Worm (Caenorhabditis elegans): ENCODE data around the gene slc-36.5.

The slc-36.5 gene

DNA sequence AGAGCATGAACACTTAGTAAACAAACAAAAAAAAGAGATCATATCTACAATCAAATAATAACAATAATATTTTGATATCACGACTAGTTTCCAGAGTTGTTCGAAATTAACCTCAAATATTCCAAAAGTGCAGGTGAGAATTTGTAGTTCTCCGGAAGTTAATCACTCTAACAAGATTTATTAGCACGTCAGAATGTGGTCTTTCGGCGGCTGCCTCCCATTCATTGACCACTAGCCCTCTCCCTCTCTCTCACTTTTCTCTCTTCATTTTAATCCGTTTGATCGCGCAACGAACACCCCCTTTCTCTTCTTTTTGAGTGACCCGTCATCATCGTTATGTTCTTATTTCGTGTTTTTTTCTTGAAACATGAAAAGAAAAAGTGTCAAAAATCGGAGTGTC, 51.1 kb downstream of the slc-36.5 start:
- TF ChIP-seq lin-15B (tag; optimal IDR thresholded peaks at IDR 0.05) (no peak), egl-5 (tag; optimal IDR thresholded peaks at IDR 0.05) (peak; percentile 45), nhr-23 (tag; optimal IDR thresholded peaks at IDR 0.05) (peak; percentile 53), elt-1 (tag; optimal IDR thresholded peaks at IDR 0.05) (no peak), sea-2 (GFP tag; optimal IDR thresholded peaks at IDR 0.05) (no peak), fkh-10 (GFP tag; optimal IDR thresholded peaks at IDR 0.05) (no peak), lin-39 (tag; optimal IDR thresholded peaks at IDR 0.05) (peak; percentile 63), nhr-25 (tag; optimal IDR thresholded peaks at IDR 0.05) (peak; percentile 38), nhr-237 (tag; optimal IDR thresholded peaks at IDR 0.05) (no peak), zag-1 (tag; optimal IDR thresholded peaks at IDR 0.05) (no peak), pha-4 (tag; optimal IDR thresholded peaks at IDR 0.05) (no peak), ceh-9 (tag; optimal IDR thresholded peaks at IDR 0.05) (no peak), fkh-2 (tag; optimal IDR thresholded peaks at IDR 0.05) (no peak), unc-62 (GFP tag; optimal IDR thresholded peaks at IDR 0.05) (peak; percentile 91), mdl-1 (tag; optimal IDR thresholded peaks at IDR 0.05) (no peak), nfya-1 (tag; optimal IDR thresholded peaks at IDR 0.05; ENCODE audit: insufficient read depth) (peak; percentile 27), elt-2 (tag; optimal IDR thresholded peaks at IDR 0.05) (no peak), nhr-43 (tag; optimal IDR thresholded peaks at IDR 0.05; ENCODE audit: poor library complexity, severe bottlenecking) (peak; percentile 63)

- no peak for TF ChIP-seq ceh-82 (tag; optimal IDR thresholded peaks at IDR 0.05)
- TF ChIP-seq sea-2 (GFP tag; optimal IDR thresholded peaks at IDR 0.05): no peak
- TF ChIP-seq nhr-77 (tag; optimal IDR thresholded peaks at IDR 0.05): no peak
- no peak for TF ChIP-seq nhr-23 (tag; optimal IDR thresholded peaks at IDR 0.05)
- no peak for TF ChIP-seq eor-1 (tag; optimal IDR thresholded peaks at IDR 0.05)
- TF ChIP-seq elt-3 (tag; optimal IDR thresholded peaks at IDR 0.05): no peak
- no peak for TF ChIP-seq egl-5 (tag; optimal IDR thresholded peaks at IDR 0.05)
- no peak for TF ChIP-seq ceh-9 (tag; optimal IDR thresholded peaks at IDR 0.05)
- TF ChIP-seq daf-12 (tag; optimal IDR thresholded peaks at IDR 0.05): no peak
- no peak for TF ChIP-seq nhr-67 (tag; optimal IDR thresholded peaks at IDR 0.05)
- no peak for TF ChIP-seq lin-15B (tag; optimal IDR thresholded peaks at IDR 0.05)
- TF ChIP-seq jun-1 (tag; optimal IDR thresholded peaks at IDR 0.05): no peak
- no peak for TF ChIP-seq fkh-2 (tag; optimal IDR thresholded peaks at IDR 0.05)
- peak; percentile 79 for TF ChIP-seq pqm-1 (tag; optimal IDR thresholded peaks at IDR 0.05)
- no peak for TF ChIP-seq pha-4 (tag; optimal IDR thresholded peaks at IDR 0.05)
- TF ChIP-seq elt-1 (tag; optimal IDR thresholded peaks at IDR 0.05): no peak
- TF ChIP-seq mml-1 (tag; optimal IDR thresholded peaks at IDR 0.05): no peak
- peak; percentile 87 for TF ChIP-seq elt-2 (tag; optimal IDR thresholded peaks at IDR 0.05)
- TF ChIP-seq ceh-28 (tag; optimal IDR thresholded peaks at IDR 0.05): no peak
- TF ChIP-seq mdl-1 (tag; optimal IDR thresholded peaks at IDR 0.05): no peak
- no peak for TF ChIP-seq aly-2 (tag; optimal IDR thresholded peaks at IDR 0.05)
- no peak for TF ChIP-seq nhr-11 (tag; optimal IDR thresholded peaks at IDR 0.05)
- no peak for TF ChIP-seq unc-39 (tag; optimal IDR thresholded peaks at IDR 0.05)
- peak; percentile 12 for TF ChIP-seq nhr-25 (tag; optimal IDR thresholded peaks at IDR 0.05)
- no peak for TF ChIP-seq hmg-11 (tag; optimal IDR thresholded peaks at IDR 0.05)
- no peak for TF ChIP-seq nhr-28 (tag; optimal IDR thresholded peaks at IDR 0.05)
- no peak for TF ChIP-seq fos-1 (tag; optimal IDR thresholded peaks at IDR 0.05)
- TF ChIP-seq unc-62 (GFP tag; optimal IDR thresholded peaks at IDR 0.05): peak; percentile 69
These were observed 52.3 kb downstream of the slc-36.5 start for ce11 chrII:6824524-6824923.

DNA sequence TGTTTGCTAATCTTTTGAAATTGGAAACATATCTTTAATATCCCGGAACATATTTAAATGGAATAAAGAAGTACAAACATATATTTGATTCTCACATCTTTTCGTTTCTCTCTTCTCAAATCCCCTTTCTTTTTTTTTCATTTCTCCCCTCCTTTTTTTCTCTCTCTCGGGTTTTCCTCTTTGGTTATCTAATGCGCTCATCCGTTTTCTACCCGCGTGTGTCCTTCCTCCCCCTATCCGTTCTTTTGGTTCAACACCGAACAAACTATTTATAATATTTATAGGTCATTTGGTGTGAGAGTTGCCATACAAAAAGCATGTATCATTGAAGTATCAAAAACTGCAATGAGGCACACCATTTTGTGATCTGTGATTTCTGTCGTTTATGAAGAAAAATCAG, 52.9 kb downstream of the slc-36.5 start:
- TF ChIP-seq snpc-4 (tag; optimal IDR thresholded peaks at IDR 0.05): peak; percentile 33
- TF ChIP-seq nhr-25 (tag; optimal IDR thresholded peaks at IDR 0.05): peak; percentile 20
- TF ChIP-seq unc-62 (GFP tag; optimal IDR thresholded peaks at IDR 0.05): peak; percentile 51
- peak; percentile 36 for TF ChIP-seq lin-39 (tag; optimal IDR thresholded peaks at IDR 0.05)
- TF ChIP-seq nfya-1 (tag; optimal IDR thresholded peaks at IDR 0.05; ENCODE audit: insufficient read depth): peak; percentile 48
- TF ChIP-seq nhr-23 (tag; optimal IDR thresholded peaks at IDR 0.05): peak; percentile 40
- TF ChIP-seq fkh-10 (GFP tag; optimal IDR thresholded peaks at IDR 0.05): no peak
- no peak for TF ChIP-seq pha-4 (tag; optimal IDR thresholded peaks at IDR 0.05)
- TF ChIP-seq elt-1 (tag; optimal IDR thresholded peaks at IDR 0.05): peak; percentile 52
- no peak for TF ChIP-seq sea-2 (GFP tag; optimal IDR thresholded peaks at IDR 0.05)
- peak; percentile 20 for TF ChIP-seq mdl-1 (tag; optimal IDR thresholded peaks at IDR 0.05)

ce11 chrII:6823233-6823632, 53.6 kb downstream of the slc-36.5 start:
- TF ChIP-seq nhr-237 (tag; optimal IDR thresholded peaks at IDR 0.05): no peak
- TF ChIP-seq ceh-9 (tag; optimal IDR thresholded peaks at IDR 0.05): no peak
- TF ChIP-seq ztf-11 (tag; optimal IDR thresholded peaks at IDR 0.05): no peak
- TF ChIP-seq ceh-16 (tag; optimal IDR thresholded peaks at IDR 0.05): no peak
- TF ChIP-seq elt-2 (tag; optimal IDR thresholded peaks at IDR 0.05): no peak
- TF ChIP-seq ceh-82 (tag; optimal IDR thresholded peaks at IDR 0.05): no peak
- TF ChIP-seq fos-1 (tag; optimal IDR thresholded peaks at IDR 0.05): no peak
- no peak for TF ChIP-seq jun-1 (tag; optimal IDR thresholded peaks at IDR 0.05)
- no peak for TF ChIP-seq nhr-23 (tag; optimal IDR thresholded peaks at IDR 0.05)
- no peak for TF ChIP-seq ZK546.5 (tag; optimal IDR thresholded peaks at IDR 0.05)
- TF ChIP-seq elt-3 (tag; optimal IDR thresholded peaks at IDR 0.05): no peak
- TF ChIP-seq aly-2 (tag; optimal IDR thresholded peaks at IDR 0.05): no peak
- no peak for TF ChIP-seq fkh-10 (GFP tag; optimal IDR thresholded peaks at IDR 0.05)
- no peak for TF ChIP-seq lin-15B (tag; optimal IDR thresholded peaks at IDR 0.05)
- peak; percentile 84 for TF ChIP-seq elt-1 (tag; optimal IDR thresholded peaks at IDR 0.05)
- TF ChIP-seq skn-1 (tag; optimal IDR thresholded peaks at IDR 0.05): no peak
- no peak for TF ChIP-seq R02D3.7 (tag; optimal IDR thresholded peaks at IDR 0.05)
- no peak for TF ChIP-seq nhr-28 (tag; optimal IDR thresholded peaks at IDR 0.05)
- peak; percentile 34 for TF ChIP-seq nhr-43 (tag; optimal IDR thresholded peaks at IDR 0.05; ENCODE audit: poor library complexity, severe bottlenecking)
- TF ChIP-seq pha-4 (tag; optimal IDR thresholded peaks at IDR 0.05): no peak
- peak; percentile 42 for TF ChIP-seq nhr-25 (tag; optimal IDR thresholded peaks at IDR 0.05)
- TF ChIP-seq unc-39 (tag; optimal IDR thresholded peaks at IDR 0.05): no peak
- no peak for TF ChIP-seq egl-27 (tag; optimal IDR thresholded peaks at IDR 0.05)
- TF ChIP-seq mdl-1 (tag; optimal IDR thresholded peaks at IDR 0.05): no peak
- TF ChIP-seq pqm-1 (tag; optimal IDR thresholded peaks at IDR 0.05): no peak
- TF ChIP-seq fkh-2 (tag; optimal IDR thresholded peaks at IDR 0.05): no peak
- peak; percentile 98 for TF ChIP-seq unc-62 (GFP tag; optimal IDR thresholded peaks at IDR 0.05)
- no peak for TF ChIP-seq ztf-4 (tag; optimal IDR thresholded peaks at IDR 0.05)
- no peak for TF ChIP-seq ama-1 (optimal IDR thresholded peaks at IDR 0.05)

Data from whole organism, L3 larva.